Worm (Caenorhabditis elegans): ENCODE results near the gene gpa-3.

ce11 chrV:9391959-9392358 lies 32.4 kb upstream of the gpa-3 start:
- no peak for TF ChIP-seq ztf-23 (GFP tag; IDR thresholded peaks at IDR 0.05)
- TF ChIP-seq cog-1 (tag; optimal IDR thresholded peaks at IDR 0.05), result no peak
- no peak for TF ChIP-seq ztf-29 (GFP tag; IDR thresholded peaks at IDR 0.05)
- no peak for TF ChIP-seq klf-2 (GFP tag; conservative IDR thresholded peaks at IDR 0.05)
- TF ChIP-seq flt-1 (GFP tag; IDR thresholded peaks at IDR 0.05), result no peak
- no peak for TF ChIP-seq med-1 (GFP tag; optimal IDR thresholded peaks at IDR 0.05; ENCODE audit: insufficient read depth)
- TF ChIP-seq T22C8.4 (GFP tag; IDR thresholded peaks at IDR 0.05), result no peak
- TF ChIP-seq tab-1 (GFP tag; IDR thresholded peaks at IDR 0.05), result no peak
- TF ChIP-seq ref-1 (GFP tag; conservative IDR thresholded peaks at IDR 0.05), result no peak

Measured in whole organism, midembryonic.